Worm (Caenorhabditis elegans): ENCODE measurements around the gene clec-170.

- no peak for TF ChIP-seq nhr-11 (tag; optimal IDR thresholded peaks at IDR 0.05)
- no peak for TF ChIP-seq pat-9 (tag; optimal IDR thresholded peaks at IDR 0.05)
- TF ChIP-seq hlh-30 (tag; optimal IDR thresholded peaks at IDR 0.05; ENCODE audit: insufficient read depth) = no peak
- no peak for TF ChIP-seq sdc-2 (tag; optimal IDR thresholded peaks at IDR 0.05)
- no peak for TF ChIP-seq unc-42 (tag; optimal IDR thresholded peaks at IDR 0.05)
These were observed 35.1 kb upstream of the clec-170 start, which contains the start of gene W09G12.6 for ce11 chrIV:1231589-1231988.
